Fruit fly (Drosophila melanogaster) whole organism, prepupa: Measurements from ENCODE around the gene CG7120.

Source experiments
- CG10631 ChIP-seq: fragments of 200-800 bp; sonication (Bioruptor generic); optimal IDR thresholded peaks from 2 replicates; lab custom pipeline; 2016; ENCODE audit warnings: missing biosample characterization, missing genetic modification characterization
- CG10669 ChIP-seq: fragments of 200-800 bp; sonication (Bioruptor generic); optimal IDR thresholded peaks from 3 replicates; lab custom pipeline; 2018; ENCODE audit warnings: missing biosample characterization, mild to moderate bottlenecking, missing genetic modification characterization, moderate library complexity
- CG11294 ChIP-seq: fragments of 200-800 bp; sonication (Bioruptor generic); IDR thresholded peaks from 2 replicates; pipeline ENCODE4 v1.3.6; 2022; ENCODE audit warnings: missing biosample characterization, missing genetic modification characterization
- CG11902 ChIP-seq: fragments of 200-800 bp; sonication (Bioruptor generic); optimal IDR thresholded peaks from 3 replicates; lab custom pipeline; 2016; ENCODE audit warnings: missing biosample characterization, missing genetic modification characterization
- CG15336 ChIP-seq: fragments of 200-800 bp; sonication (Bioruptor generic); IDR thresholded peaks from 2 replicates; pipeline ENCODE4 v1.3.6; 2022; ENCODE audit warnings: missing biosample characterization, missing genetic modification characterization
- CG1621 ChIP-seq: fragments of 200-800 bp; sonication (Bioruptor generic); optimal IDR thresholded peaks from 3 replicates; lab custom pipeline; 2018; ENCODE audit warnings: missing biosample characterization, mild to moderate bottlenecking, missing genetic modification characterization
- CG16779 ChIP-seq: fragments of 200-800 bp; sonication (Bioruptor generic); optimal IDR thresholded peaks from 3 replicates; lab custom pipeline; 2017; ENCODE audit warnings: missing biosample characterization, mild to moderate bottlenecking, missing genetic modification characterization
- CG3032 ChIP-seq: fragments of 200-800 bp; optimal IDR thresholded peaks from 2 replicates; lab custom pipeline; 2019; ENCODE audit warnings: missing biosample characterization, mild to moderate bottlenecking, missing genetic modification characterization, moderate library complexity
- CG31627 ChIP-seq: fragments of 200-800 bp; sonication (Bioruptor generic); optimal IDR thresholded peaks from 3 replicates; lab custom pipeline; 2016; ENCODE audit warnings: missing biosample characterization, missing genetic modification characterization
- CG32006 ChIP-seq: fragments of 200-800 bp; sonication (Bioruptor generic); optimal IDR thresholded peaks from 3 replicates; lab custom pipeline; 2017; ENCODE audit warnings: missing biosample characterization, mild to moderate bottlenecking, missing genetic modification characterization
- CG34406 ChIP-seq: fragments of 200-800 bp; sonication (Bioruptor generic); optimal IDR thresholded peaks from 3 replicates; lab custom pipeline; 2016; ENCODE audit warnings: missing biosample characterization, missing genetic modification characterization
- CG3919 ChIP-seq: fragments of 200-800 bp; sonication (Bioruptor generic); optimal IDR thresholded peaks from 3 replicates; lab custom pipeline; 2016; ENCODE audit warnings: missing biosample characterization, missing genetic modification characterization
- CG4318 ChIP-seq: fragments of 200-800 bp; sonication (Bioruptor generic); optimal IDR thresholded peaks from 3 replicates; lab custom pipeline; 2017; ENCODE audit warnings: missing biosample characterization, mild to moderate bottlenecking, missing genetic modification characterization
- CG6163 ChIP-seq: fragments of 200-800 bp; sonication (Bioruptor generic); IDR thresholded peaks from 3 replicates; pipeline ENCODE4 v1.3.6; 2022; ENCODE audit warnings: missing biosample characterization, missing genetic modification characterization
- CG6276 ChIP-seq: fragments of 200-800 bp; sonication (Bioruptor generic); optimal IDR thresholded peaks from 2 replicates; lab custom pipeline; 2017; ENCODE audit warnings: missing biosample characterization, mild to moderate bottlenecking, missing genetic modification characterization
- CG6792 ChIP-seq: fragments of 200-800 bp; sonication (Bioruptor generic); optimal IDR thresholded peaks from 3 replicates; lab custom pipeline; 2016; ENCODE audit warnings: missing biosample characterization, missing genetic modification characterization
- CG6808 ChIP-seq: fragments of 200-800 bp; sonication (Bioruptor generic); optimal IDR thresholded peaks from 3 replicates; lab custom pipeline; 2017; ENCODE audit warnings: missing biosample characterization, missing genetic modification characterization, mild to moderate bottlenecking, moderate library complexity, missing genetic modification reagents
- CG6854 ChIP-seq: fragments of 200-800 bp; sonication (Bioruptor generic); optimal IDR thresholded peaks from 2 replicates; lab custom pipeline; 2017; ENCODE audit warnings: missing biosample characterization, mild to moderate bottlenecking, missing genetic modification characterization
- CG7368 ChIP-seq: fragments of 200-800 bp; sonication (Bioruptor generic); optimal IDR thresholded peaks from 3 replicates; lab custom pipeline; 2016; ENCODE audit warnings: missing biosample characterization, missing genetic modification characterization
- CG8119 ChIP-seq: fragments of 200-800 bp; sonication (Bioruptor generic); IDR thresholded peaks from 3 replicates; pipeline ENCODE4 v1.3.6; 2022; ENCODE audit warnings: missing biosample characterization, missing genetic modification characterization
- CG8319 ChIP-seq: fragments of 200-800 bp; sonication (Bioruptor generic); optimal IDR thresholded peaks from 3 replicates; lab custom pipeline; 2016; ENCODE audit warnings: missing biosample characterization, missing genetic modification characterization
- CG9139 ChIP-seq: fragments of 200-800 bp; sonication (Bioruptor generic); optimal IDR thresholded peaks from 3 replicates; lab custom pipeline; 2017; ENCODE audit warnings: missing biosample characterization, mild to moderate bottlenecking, missing genetic modification characterization
- Eip75B ChIP-seq: fragments of 200-800 bp; sonication (Bioruptor generic); optimal IDR thresholded peaks from 3 replicates; lab custom pipeline; 2016; ENCODE audit warnings: missing biosample characterization, missing genetic modification characterization
- Eip93F ChIP-seq: fragments of 200-800 bp; sonication (Bioruptor generic); optimal IDR thresholded peaks from 2 replicates; lab custom pipeline; 2016; ENCODE audit warnings: missing biosample characterization, mild to moderate bottlenecking, missing genetic modification characterization
- Ets21C ChIP-seq: fragments of 200-800 bp; sonication (Bioruptor generic); optimal IDR thresholded peaks from 3 replicates; lab custom pipeline; 2016; ENCODE audit warnings: missing biosample characterization, missing genetic modification characterization
- Ets96B ChIP-seq: fragments of 200-800 bp; optimal IDR thresholded peaks from 2 replicates; lab custom pipeline; 2019; ENCODE audit warnings: missing biosample characterization, mild to moderate bottlenecking, missing genetic modification characterization, moderate library complexity
- Gug ChIP-seq: fragments of 200-800 bp; sonication (Bioruptor generic); IDR thresholded peaks from 2 replicates; pipeline ENCODE4 v1.3.6; 2022; ENCODE audit warnings: missing biosample characterization, missing genetic modification characterization
- Hr38 ChIP-seq: sonication (Bioruptor generic); optimal IDR thresholded peaks from 2 replicates; lab custom pipeline; 2016; ENCODE audit warnings: missing biosample characterization, missing genetic modification characterization
- Hr39 ChIP-seq: fragments of 200-800 bp; sonication (Bioruptor generic); optimal IDR thresholded peaks from 2 replicates; lab custom pipeline; 2016; ENCODE audit warnings: missing biosample characterization, missing genetic modification characterization
- Hr4 ChIP-seq: fragments of 200-800 bp; sonication (Bioruptor generic); optimal IDR thresholded peaks from 3 replicates; lab custom pipeline; 2016; ENCODE audit warnings: missing biosample characterization, missing genetic modification characterization
- Lpt ChIP-seq: fragments of 200-800 bp; sonication (Bioruptor generic); optimal IDR thresholded peaks from 3 replicates; lab custom pipeline; 2016; ENCODE audit warnings: missing biosample characterization, missing genetic modification characterization
- Met ChIP-seq: fragments of 200-800 bp; sonication (Bioruptor generic); optimal IDR thresholded peaks from 3 replicates; lab custom pipeline; 2016; ENCODE audit warnings: missing biosample characterization, missing genetic modification characterization
- OdsH ChIP-seq: fragments of 200-800 bp; sonication (Bioruptor generic); optimal IDR thresholded peaks from 3 replicates; lab custom pipeline; 2016; ENCODE audit warnings: missing biosample characterization, missing genetic modification characterization
- Smox ChIP-seq: fragments of 200-800 bp; sonication (Bioruptor generic); optimal IDR thresholded peaks from 3 replicates; lab custom pipeline; 2016; ENCODE audit warnings: missing biosample characterization, missing genetic modification characterization
- Sox102F ChIP-seq: fragments of 200-800 bp; sonication (Bioruptor generic); optimal IDR thresholded peaks from 2 replicates; lab custom pipeline; 2016; ENCODE audit warnings: missing biosample characterization, mild to moderate bottlenecking, missing genetic modification characterization
- Sox15 ChIP-seq: fragments of 200-800 bp; sonication (Bioruptor generic); optimal IDR thresholded peaks from 3 replicates; lab custom pipeline; 2016; ENCODE audit warnings: missing biosample characterization, missing genetic modification characterization
- achi ChIP-seq: fragments of 200-800 bp; sonication (Bioruptor generic); optimal IDR thresholded peaks from 3 replicates; lab custom pipeline; 2016; ENCODE audit warnings: missing biosample characterization, missing genetic modification characterization
- acj6 ChIP-seq: fragments of 200-800 bp; sonication (Bioruptor generic); optimal IDR thresholded peaks from 3 replicates; lab custom pipeline; 2016; ENCODE audit warnings: missing biosample characterization, missing genetic modification characterization
- cyc ChIP-seq: fragments of 200-800 bp; sonication (Bioruptor generic); optimal IDR thresholded peaks from 3 replicates; lab custom pipeline; 2016; ENCODE audit warnings: missing biosample characterization, missing genetic modification characterization
- dsx ChIP-seq: fragments of 200-800 bp; optimal IDR thresholded peaks from 3 replicates; lab custom pipeline; 2019; ENCODE audit warnings: missing biosample characterization, mild to moderate bottlenecking, missing genetic modification characterization, moderate library complexity; ENCODE audit not compliant: poor library complexity, severe bottlenecking
- esn ChIP-seq: fragments of 200-800 bp; sonication (Bioruptor generic); optimal IDR thresholded peaks from 2 replicates; lab custom pipeline; 2016; ENCODE audit warnings: missing biosample characterization, mild to moderate bottlenecking, missing genetic modification characterization, moderate library complexity
- fd59A ChIP-seq: fragments of 200-800 bp; sonication (Bioruptor generic); optimal IDR thresholded peaks from 2 replicates; lab custom pipeline; 2017; ENCODE audit warnings: missing biosample characterization, mild to moderate bottlenecking, missing genetic modification characterization, missing genetic modification reagents
- fd85E ChIP-seq: fragments of 200-800 bp; sonication (Bioruptor generic); optimal IDR thresholded peaks from 3 replicates; lab custom pipeline; 2016; ENCODE audit warnings: missing biosample characterization, missing genetic modification characterization
- fkh ChIP-seq: fragments of 200-800 bp; sonication (Bioruptor generic); optimal IDR thresholded peaks from 3 replicates; lab custom pipeline; 2017; ENCODE audit warnings: missing biosample characterization, mild to moderate bottlenecking, missing genetic modification characterization, moderate library complexity
- lz ChIP-seq: fragments of 200-800 bp; sonication (Bioruptor generic); optimal IDR thresholded peaks from 3 replicates; lab custom pipeline; 2016; ENCODE audit warnings: missing biosample characterization, missing genetic modification characterization
- net ChIP-seq: fragments of 200-800 bp; sonication (Bioruptor generic); optimal IDR thresholded peaks from 3 replicates; lab custom pipeline; 2016; ENCODE audit warnings: missing biosample characterization, missing genetic modification characterization
- pdm3 ChIP-seq: fragments of 200-800 bp; sonication (Bioruptor generic); optimal IDR thresholded peaks from 3 replicates; lab custom pipeline; 2016; ENCODE audit warnings: missing biosample characterization, missing genetic modification characterization
- salr ChIP-seq, 2 experiments: fragments of 200-800 bp; sonication (Bioruptor generic); optimal IDR thresholded peaks; 3 replicates each; lab custom pipeline; 2016 to 2018; ENCODE audit warnings: missing biosample characterization in 2 of 2, missing genetic modification characterization in 2 of 2, mild to moderate bottlenecking in 1 of 2
- spab ChIP-seq: fragments of 200-800 bp; sonication (Bioruptor generic); optimal IDR thresholded peaks from 2 replicates; lab custom pipeline; 2017; ENCODE audit warnings: missing biosample characterization, mild to moderate bottlenecking, missing genetic modification characterization, missing genetic modification reagents
- ss ChIP-seq, 2 experiments: fragments of 200-800 bp; sonication (Bioruptor generic); optimal IDR thresholded peaks; 2 replicates in 1 of 2; 3 replicates in 1 of 2; lab custom pipeline; 2017 to 2018; ENCODE audit warnings: mild to moderate bottlenecking in 2 of 2, missing biosample characterization in 2 of 2, missing genetic modification characterization in 2 of 2, moderate library complexity in 1 of 2
- svp ChIP-seq: fragments of 200-800 bp; sonication (Bioruptor generic); peaks from one replicate; lab custom pipeline; 2016; ENCODE audit warnings: missing biosample characterization, missing genetic modification characterization
- vri ChIP-seq: fragments of 200-800 bp; sonication (Bioruptor generic); optimal IDR thresholded peaks from 3 replicates; lab custom pipeline; 2016; ENCODE audit warnings: missing biosample characterization, mild to moderate bottlenecking, missing genetic modification characterization

The CG7120 gene

dm6 chr3L:8395630-8396168, at the start of gene CG7120:
CG7120 (plus strand) TSS chr3L:8396000.
- peak; percentile 55 for TF ChIP-seq cyc (GFP tag; lab: Kevin White, UChicago)
- peak; percentile 31 for TF ChIP-seq Ets96B (tag; lab: Kevin White, UChicago)
- no peak for TF ChIP-seq CG4318 (GFP tag; lab: Kevin White, UChicago)
- TF ChIP-seq Ets21C: no peak
- peak in 1 of 2 experiments; percentile 46 for TF ChIP-seq salr (GFP tag; optimal IDR thresholded peaks at IDR 0.05; lab: Kevin White, UChicago)
- no peak for TF ChIP-seq fd59A (GFP tag; lab: Kevin White, UChicago)
- no peak for TF ChIP-seq net (GFP tag; lab: Kevin White, UChicago)
- TF ChIP-seq CG3919: peak; percentile 14
- peak; percentile 46 for TF ChIP-seq Hr4 (GFP tag; lab: Kevin White, UChicago)
- peak; percentile 66 for TF ChIP-seq CG32006 (GFP tag; lab: Kevin White, UChicago)
- TF ChIP-seq CG6276 (GFP tag; lab: Kevin White, UChicago): peak; percentile 47
- TF ChIP-seq Gug (GFP tag; lab: Robert Waterston, UW): no peak
- TF ChIP-seq CG6808 (GFP tag; lab: Kevin White, UChicago): no peak
- peak; percentile 43 for TF ChIP-seq CG10669 (GFP tag; lab: Kevin White, UChicago)
- TF ChIP-seq esn (GFP tag; lab: Kevin White, UChicago): peak; percentile 35
- peak; percentile 30 for TF ChIP-seq Lpt
- no peak for TF ChIP-seq CG8319
- no peak for TF ChIP-seq Sox102F
- peak; percentile 51; the same call in 1 of the 2 replicates for TF ChIP-seq CG15336
- peak; percentile 41 for TF ChIP-seq Smox (GFP tag; lab: Kevin White, UChicago)
- peak; percentile 52; the same call in 1 of the 3 replicates for TF ChIP-seq CG6163 (GFP tag; lab: Robert Waterston, UW)
- TF ChIP-seq lz: peak; percentile 12
- TF ChIP-seq fkh (GFP tag; lab: Kevin White, UChicago): no peak
- TF ChIP-seq achi (GFP tag; lab: Kevin White, UChicago): no peak
- peak; percentile 6 for TF ChIP-seq spab (GFP tag; lab: Kevin White, UChicago)
- TF ChIP-seq CG6854: no peak
- peak; percentile 75 for TF ChIP-seq svp
- TF ChIP-seq CG7368 (GFP tag; lab: Kevin White, UChicago): no peak
- no peak for TF ChIP-seq CG10631
- TF ChIP-seq CG31627 (GFP tag; lab: Kevin White, UChicago): peak; percentile 27
- TF ChIP-seq Hr38 (GFP tag; lab: Kevin White, UChicago): no peak
- peak; percentile 21 for TF ChIP-seq Hr39 (GFP tag; lab: Kevin White, UChicago)
- no peak for TF ChIP-seq CG11902
- no peak for TF ChIP-seq CG1621 (tag; lab: Kevin White, UChicago)
- TF ChIP-seq pdm3 (GFP tag; lab: Kevin White, UChicago): peak; percentile 15
- TF ChIP-seq CG9139 (GFP tag; lab: Kevin White, UChicago): no peak
- peak; percentile 51 for TF ChIP-seq OdsH (GFP tag; lab: Kevin White, UChicago)
- 0 out of 3 replicates have a peak, but pooled peaks have one; percentile 16 for TF ChIP-seq CG8119 (GFP tag; lab: Robert Waterston, UW)
- no peak for TF ChIP-seq vri
- TF ChIP-seq ss (GFP tag; optimal IDR thresholded peaks at IDR 0.05; lab: Kevin White, UChicago): no peak
- no peak for TF ChIP-seq CG11294 (GFP tag; lab: Robert Waterston, UW)
- peak; percentile 16 for TF ChIP-seq Eip75B (GFP tag; lab: Kevin White, UChicago)
- peak; percentile 23 for TF ChIP-seq Eip93F (GFP tag; lab: Kevin White, UChicago)
- peak; percentile 19 for TF ChIP-seq CG34406 (GFP tag; lab: Kevin White, UChicago)
- no peak for TF ChIP-seq dsx
- no peak for TF ChIP-seq fd85E (GFP tag; lab: Kevin White, UChicago)
- TF ChIP-seq CG16779: no peak
- no peak for TF ChIP-seq CG6792 (GFP tag; lab: Kevin White, UChicago)
- TF ChIP-seq Met (GFP tag; lab: Kevin White, UChicago): peak; percentile 34
- TF ChIP-seq acj6: peak; percentile 13
- no peak for TF ChIP-seq Sox15 (GFP tag; lab: Kevin White, UChicago)
- peak; percentile 16 for TF ChIP-seq CG3032 (tag; lab: Kevin White, UChicago)
